Worm (Caenorhabditis elegans) whole organism, late embryonic: Measurements from ENCODE around the gene clpp-1.

Experiments used
- C08G9.2 ChIP-seq: sonication (generic microtip); optimal IDR thresholded peaks from 2 replicates; lab custom pipeline; 2016; ENCODE audit warnings: mild to moderate bottlenecking, missing genetic modification characterization, moderate library complexity, missing compliant biosample characterization
- K02D7.2 ChIP-seq: sonication (generic microtip); optimal IDR thresholded peaks from 2 replicates; lab custom pipeline; 2017; ENCODE audit warnings: mild to moderate bottlenecking, missing genetic modification characterization, missing compliant biosample characterization
- ama-1 ChIP-seq: fragments of 150-350 bp; optimal IDR thresholded peaks from 2 replicates; lab custom pipeline; 2014
- fkh-6 ChIP-seq: sonication (generic microtip); optimal IDR thresholded peaks from 2 replicates; lab custom pipeline; 2016; ENCODE audit warnings: missing genetic modification characterization, missing compliant biosample characterization
- pqm-1 ChIP-seq: sonication (generic microtip); optimal IDR thresholded peaks from 2 replicates; lab custom pipeline; 2016; ENCODE audit warnings: missing genetic modification characterization, missing compliant biosample characterization
- ref-2 ChIP-seq: sonication (generic microtip); optimal IDR thresholded peaks from 2 replicates; lab custom pipeline; 2016; ENCODE audit warnings: missing genetic modification characterization, missing compliant biosample characterization
- tbx-2 ChIP-seq: sonication (generic microtip); optimal IDR thresholded peaks from 2 replicates; lab custom pipeline; 2016; ENCODE audit warnings: missing genetic modification characterization, missing compliant biosample characterization
- unc-86 ChIP-seq: sonication (generic microtip); optimal IDR thresholded peaks from 2 replicates; lab custom pipeline; 2016; ENCODE audit warnings: missing genetic modification characterization, missing compliant biosample characterization

- TF ChIP-seq pqm-1 (no peak), unc-86 (tag; lab: Kevin White, UChicago) (no peak), C08G9.2 (tag; lab: Kevin White, UChicago) (no peak), ama-1 (lab: Kevin White, UChicago) (no peak), ref-2 (no peak), K02D7.2 (no peak), tbx-2 (no peak), fkh-6 (tag; lab: Kevin White, UChicago) (no peak)
These were observed 19.5 kb downstream of the clpp-1 start for ce11 chrII:10283145-10283544.
